Worm (Caenorhabditis elegans) whole organism, L3 larva: ENCODE measurements around the gene mthf-1.
A peak's percentile ranks its signal among the peaks of the same experiment; 100 is the strongest.

Experiments used
- ama-1 ChIP-seq: fragments of 150-350 bp; optimal IDR thresholded peaks from 2 replicates; lab custom pipeline; 2018
- ceh-82 ChIP-seq: fragments of 150-350 bp; optimal IDR thresholded peaks from 2 replicates; lab custom pipeline; 2014; ENCODE audit warnings: missing biosample characterization, missing genetic modification characterization
- ceh-9 ChIP-seq: sonication (generic microtip); optimal IDR thresholded peaks from 2 replicates; lab custom pipeline; 2018; ENCODE audit warnings: missing biosample characterization, missing genetic modification characterization
- nhr-11 ChIP-seq: fragments of 150-350 bp; optimal IDR thresholded peaks from 2 replicates; lab custom pipeline; 2014; ENCODE audit warnings: missing biosample characterization, missing genetic modification characterization
- nhr-237 ChIP-seq: fragments of 150-350 bp; optimal IDR thresholded peaks from 2 replicates; lab custom pipeline; 2014; ENCODE audit warnings: missing biosample characterization, missing genetic modification characterization
- sea-2 ChIP-seq: fragments of 150-350 bp; sonication (generic microtip); optimal IDR thresholded peaks from 4 replicates; lab custom pipeline; 2014; ENCODE audit warnings: missing biosample characterization, missing genetic modification reagents, missing genetic modification characterization
- tbx-2 ChIP-seq: sonication (generic microtip); optimal IDR thresholded peaks from 2 replicates; lab custom pipeline; 2016; ENCODE audit warnings: mild to moderate bottlenecking, missing genetic modification characterization, missing compliant biosample characterization

ce11 chrII:7756810-7757209 lies 20.8 kb downstream of the mthf-1 start:
- no peak for TF ChIP-seq tbx-2 (tag; lab: Kevin White, UChicago)
- no peak for TF ChIP-seq nhr-11
- TF ChIP-seq nhr-237 (tag; lab: Kevin White, UChicago), result no peak
- peak; percentile 89 for TF ChIP-seq ama-1
- TF ChIP-seq ceh-82, result no peak
- no peak for TF ChIP-seq sea-2
- TF ChIP-seq ceh-9 (tag; lab: Kevin White, UChicago), result no peak
